Worm (Caenorhabditis elegans): Measurements from ENCODE around the gene rpn-3.

- TF ChIP-seq ama-1 (optimal IDR thresholded peaks at IDR 0.05) = no peak
- TF ChIP-seq F13H6.1 (tag; optimal IDR thresholded peaks at IDR 0.05) = no peak
- no peak for TF ChIP-seq lin-39 (tag; optimal IDR thresholded peaks at IDR 0.05)
- TF ChIP-seq lin-11 (tag; optimal IDR thresholded peaks at IDR 0.05) = no peak
- no peak for TF ChIP-seq zag-1 (tag; optimal IDR thresholded peaks at IDR 0.05)
- no peak for TF ChIP-seq unc-55 (GFP tag; optimal IDR thresholded peaks at IDR 0.05)
- TF ChIP-seq R02D3.7 (tag; optimal IDR thresholded peaks at IDR 0.05) = no peak
- TF ChIP-seq egl-27 (tag; optimal IDR thresholded peaks at IDR 0.05) = no peak
Observed at ce11 chrIII:8416871-8417191, 30.3 kb upstream of the rpn-3 start.
